Worm (Caenorhabditis elegans) whole organism, L1 larva: ENCODE data around the gene F10A3.12.
A peak's percentile ranks its signal among the peaks of the same experiment; 100 is the strongest.

ENCODE experiments used
- C04F5.9 ChIP-seq: sonication (generic microtip); optimal IDR thresholded peaks from 2 replicates; lab custom pipeline; 2016; ENCODE audit warnings: missing genetic modification characterization, missing compliant biosample characterization
- C16A3.4 ChIP-seq: fragments of 150-350 bp; optimal IDR thresholded peaks from 2 replicates; lab custom pipeline; 2014; ENCODE audit warnings: missing biosample characterization, missing genetic modification characterization
- F16B12.6 ChIP-seq: fragments of 150-350 bp; optimal IDR thresholded peaks from 2 replicates; lab custom pipeline; 2014; ENCODE audit warnings: missing biosample characterization, missing genetic modification characterization
- aha-1 ChIP-seq: fragments of 150-350 bp; optimal IDR thresholded peaks from 2 replicates; lab custom pipeline; 2014; ENCODE audit warnings: missing biosample characterization, missing genetic modification characterization
- alr-1 ChIP-seq: fragments of 200-800 bp; sonication (Bioruptor generic); optimal IDR thresholded peaks from 2 replicates; lab custom pipeline; 2018; ENCODE audit warnings: borderline replicate concordance, mild to moderate bottlenecking, missing genetic modification characterization, missing compliant biosample characterization
- blmp-1 ChIP-seq: fragments of 150-350 bp; optimal IDR thresholded peaks from 2 replicates; lab custom pipeline; 2014; ENCODE audit warnings: missing biosample characterization, missing genetic modification characterization
- dpl-1 ChIP-seq, 3 experiments: fragments of 150-350 bp in 2 of 3; sonication (generic microtip) in 1 of 3; optimal IDR thresholded peaks; 2 replicates each; lab custom pipeline; 2014 to 2017; ENCODE audit warnings: missing biosample characterization in 3 of 3, missing genetic modification characterization in 3 of 3, missing genetic modification reagents in 3 of 3
- dsc-1 ChIP-seq: sonication (generic microtip); optimal IDR thresholded peaks from 2 replicates; lab custom pipeline; 2016; ENCODE audit warnings: mild to moderate bottlenecking, missing genetic modification characterization, missing compliant biosample characterization
- efl-3 ChIP-seq: fragments of 200-800 bp; sonication (Bioruptor generic); optimal IDR thresholded peaks from 2 replicates; lab custom pipeline; 2018; ENCODE audit warnings: mild to moderate bottlenecking, missing genetic modification characterization, missing compliant biosample characterization
- egl-13 ChIP-seq: sonication (generic microtip); optimal IDR thresholded peaks from 2 replicates; lab custom pipeline; 2016; ENCODE audit warnings: missing genotype, missing genetic modification reagents, missing genetic modification characterization, missing compliant biosample characterization
- egl-27 ChIP-seq, 2 experiments: fragments of 150-350 bp in 1 of 2; sonication (generic microtip); optimal IDR thresholded peaks; 3 replicates each; lab custom pipeline; 2017 to 2018; ENCODE audit warnings: missing biosample characterization in 2 of 2, missing genetic modification characterization in 2 of 2, missing genetic modification reagents in 2 of 2
- elt-2 ChIP-seq: sonication (generic microtip); optimal IDR thresholded peaks from 2 replicates; lab custom pipeline; 2016; ENCODE audit warnings: missing genetic modification characterization, mild to moderate bottlenecking, inconsistent platforms, missing compliant biosample characterization, missing genetic modification reagents
- fkh-4 ChIP-seq: sonication (generic microtip); optimal IDR thresholded peaks from 2 replicates; lab custom pipeline; 2016; ENCODE audit warnings: missing compliant biosample characterization, missing genetic modification characterization, borderline replicate concordance
- fkh-8 ChIP-seq: sonication (generic microtip); optimal IDR thresholded peaks from 2 replicates; lab custom pipeline; 2016; ENCODE audit warnings: mild to moderate bottlenecking, missing genetic modification characterization, missing compliant biosample characterization
- grh-1 ChIP-seq: fragments of 200-800 bp; sonication (Bioruptor generic); IDR thresholded peaks from 2 replicates; pipeline ENCODE4 v1.3.6; 2022; ENCODE audit warnings: missing genetic modification reagents, missing genetic modification characterization, missing compliant biosample characterization
- hlh-17 ChIP-seq: fragments of 200-800 bp; sonication (Bioruptor generic); optimal IDR thresholded peaks from 2 replicates; lab custom pipeline; 2018; ENCODE audit warnings: missing genetic modification characterization, mild to moderate bottlenecking, missing compliant biosample characterization, moderate library complexity, borderline replicate concordance
- hlh-4 ChIP-seq: sonication (generic microtip); optimal IDR thresholded peaks from 2 replicates; lab custom pipeline; 2016; ENCODE audit warnings: mild to moderate bottlenecking, missing genetic modification characterization, missing compliant biosample characterization
- mdl-1 ChIP-seq, 2 experiments: fragments of 150-350 bp; optimal IDR thresholded peaks; 2 replicates each; lab custom pipeline; 2014 to 2017; ENCODE audit warnings: missing biosample characterization in 2 of 2, missing genetic modification characterization in 2 of 2, inconsistent platforms in 1 of 2
- mep-1 ChIP-seq: fragments of 150-350 bp; optimal IDR thresholded peaks from 2 replicates; lab custom pipeline; 2014; ENCODE audit warnings: missing biosample characterization, missing genetic modification characterization
- nhr-19 ChIP-seq: fragments of 200-800 bp; sonication (Bioruptor generic); conservative IDR thresholded peaks from 2 replicates; pipeline ENCODE4 v1.3.6; 2022; ENCODE audit warnings: missing genetic modification characterization, missing compliant biosample characterization
- nhr-20 ChIP-seq: sonication (generic microtip); optimal IDR thresholded peaks from 2 replicates; lab custom pipeline; 2016; ENCODE audit warnings: mild to moderate bottlenecking, missing genetic modification characterization, missing compliant biosample characterization
- nhr-71 ChIP-seq: sonication (generic microtip); optimal IDR thresholded peaks from 2 replicates; lab custom pipeline; 2016; ENCODE audit warnings: mild to moderate bottlenecking, missing genetic modification characterization, moderate library complexity, missing compliant biosample characterization
- nhr-77 ChIP-seq: fragments of 150-350 bp; optimal IDR thresholded peaks from 2 replicates; lab custom pipeline; 2014; ENCODE audit warnings: missing biosample characterization, missing genetic modification characterization
- nhr-85 ChIP-seq: sonication (generic microtip); peaks from one replicate; lab custom pipeline; 2016; ENCODE audit warnings: missing genetic modification characterization, inconsistent platforms, missing compliant biosample characterization
- pqm-1 ChIP-seq: sonication (generic microtip); optimal IDR thresholded peaks from 3 replicates; lab custom pipeline; 2017; ENCODE audit warnings: missing biosample characterization, missing genetic modification characterization
- rnt-1 ChIP-seq: sonication (generic microtip); optimal IDR thresholded peaks from 2 replicates; lab custom pipeline; 2016; ENCODE audit warnings: mild to moderate bottlenecking, missing genetic modification characterization, moderate library complexity, missing compliant biosample characterization
- snu-23 ChIP-seq: sonication (generic microtip); optimal IDR thresholded peaks from 2 replicates; lab custom pipeline; 2016; ENCODE audit warnings: missing genetic modification characterization, missing compliant biosample characterization
- unc-86 ChIP-seq: sonication (generic microtip); optimal IDR thresholded peaks from 2 replicates; lab custom pipeline; 2016; ENCODE audit warnings: missing genetic modification characterization, missing compliant biosample characterization
- xbp-1 ChIP-seq: sonication (generic microtip); optimal IDR thresholded peaks from 2 replicates; lab custom pipeline; 2016; ENCODE audit warnings: missing genetic modification characterization, missing compliant biosample characterization
- zag-1 ChIP-seq: fragments of 150-350 bp; optimal IDR thresholded peaks from 2 replicates; lab custom pipeline; 2014; ENCODE audit warnings: missing biosample characterization, missing genetic modification characterization
- zip-4 ChIP-seq: fragments of 200-800 bp; sonication (Bioruptor generic); optimal IDR thresholded peaks from 2 replicates; lab custom pipeline; 2018; ENCODE audit warnings: mild to moderate bottlenecking, missing genetic modification characterization, moderate library complexity, missing compliant biosample characterization

Gene F10A3.12

ce11 chrV:16165936-16166335 is 2.1 kb downstream of the F10A3.12 start, which contains the start of gene str-108:
Gene str-108, plus strand, starts transcription at chrV:16166236.
- TF ChIP-seq dpl-1 (GFP tag; optimal IDR thresholded peaks at IDR 0.05; lab: Kevin White, UChicago) (no peak), mdl-1 (tag; optimal IDR thresholded peaks at IDR 0.05; lab: Kevin White, UChicago) (no peak), egl-27 (tag; optimal IDR thresholded peaks at IDR 0.05; lab: Kevin White, UChicago) (no peak), fkh-4 (tag; lab: Kevin White, UChicago) (no peak), efl-3 (GFP tag; lab: Kevin White, UChicago) (no peak), fkh-8 (no peak), rnt-1 (tag; lab: Kevin White, UChicago) (no peak), C04F5.9 (tag; lab: Kevin White, UChicago) (no peak), blmp-1 (tag; lab: Kevin White, UChicago) (no peak), C16A3.4 (no peak), nhr-19 (GFP tag; lab: Robert Waterston, UW) (no peak), hlh-17 (GFP tag; lab: Kevin White, UChicago) (no peak), zag-1 (tag; lab: Kevin White, UChicago) (no peak), dsc-1 (tag; lab: Kevin White, UChicago) (no peak)

DNA sequence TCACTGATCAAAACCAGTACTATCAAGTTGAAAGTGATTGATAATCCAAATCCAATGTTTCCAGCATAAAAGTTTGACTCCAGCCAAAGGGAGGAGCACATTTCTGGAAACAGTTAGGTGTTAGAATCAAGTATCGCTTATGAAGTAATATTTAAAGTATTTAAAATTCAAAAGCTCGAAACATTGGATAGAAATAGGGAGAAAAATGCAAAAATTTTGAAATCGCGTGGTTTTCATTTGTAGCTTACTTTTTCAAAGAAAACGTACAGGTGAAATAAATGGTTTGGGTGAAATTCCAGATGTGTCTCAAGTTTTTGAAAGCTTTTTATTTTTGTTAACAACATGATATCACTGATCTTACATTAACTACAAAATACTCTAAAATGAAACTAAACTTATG is 5.2 kb downstream of the F10A3.12 start, which contains the start of gene str-111:
str-111 (minus strand) TSS at position 101 of the 400 bp plus-strand sequence.
- TF ChIP-seq grh-1 (GFP tag; lab: Robert Waterston, UW) (no peak), hlh-4 (tag; lab: Kevin White, UChicago) (peak; percentile 65), C04F5.9 (tag; lab: Kevin White, UChicago) (no peak), C16A3.4 (no peak), egl-13 (tag; lab: Kevin White, UChicago) (no peak)

DNA sequence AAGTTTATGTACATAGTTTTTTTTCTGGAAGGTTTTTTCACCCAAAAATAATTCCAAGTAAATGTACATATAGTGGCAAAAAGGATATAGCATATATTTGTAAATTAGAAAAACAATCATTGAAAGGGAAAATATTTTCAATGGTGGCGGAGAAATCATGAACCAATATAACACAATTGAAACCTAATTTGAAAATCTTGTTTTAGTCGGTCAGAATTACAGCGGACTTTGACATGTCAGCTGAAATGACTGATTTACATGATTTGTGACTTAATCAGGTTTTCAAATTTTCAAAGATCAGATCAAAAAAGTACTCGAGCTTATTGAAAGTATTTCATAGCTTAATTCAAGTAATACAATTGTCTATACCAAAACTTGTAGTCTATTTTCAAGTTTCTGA is 7.9 kb downstream of the F10A3.12 start, which contains the start of gene K05D4.9:
K05D4.9 (minus strand) TSS at position 101 of the 400 bp plus-strand sequence.
- TF ChIP-seq fkh-8 (peak; percentile 18), F16B12.6 (tag; lab: Kevin White, UChicago) (no peak)
- TF ChIP-seq, all 84 proteins: peak for 1

ce11 chrV:16174109-16174508 is 10.3 kb downstream of the F10A3.12 start:
- TF ChIP-seq mep-1 (no peak), nhr-85 (peak; percentile 14), xbp-1 (tag; lab: Kevin White, UChicago) (no peak), pqm-1 (peak; percentile 16), nhr-20 (tag; lab: Kevin White, UChicago) (no peak), alr-1 (tag; lab: Kevin White, UChicago) (no peak), elt-2 (tag; lab: Kevin White, UChicago) (peak; percentile 57)

DNA sequence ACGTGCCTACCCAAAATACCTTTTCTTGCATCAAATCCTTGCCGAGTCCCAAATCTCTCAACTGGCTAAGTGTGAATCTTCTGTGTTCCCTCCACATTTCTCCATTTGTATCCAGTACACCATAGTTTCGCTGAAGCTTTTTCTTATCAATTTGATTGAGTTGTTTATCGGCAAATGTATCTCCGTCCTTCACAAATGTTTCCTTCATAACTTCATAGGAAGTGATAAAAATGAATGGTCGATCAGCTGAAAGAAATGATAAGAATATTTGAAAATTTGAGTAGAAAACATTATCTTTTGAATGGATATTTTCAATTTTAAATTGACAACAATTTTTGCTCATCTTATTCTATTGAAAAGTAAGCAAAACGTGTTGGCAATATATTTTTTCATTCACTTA is 11.4 kb downstream of the F10A3.12 start:
- no peak for TF ChIP-seq unc-86 (tag; lab: Kevin White, UChicago)
- TF ChIP-seq mdl-1 (tag; optimal IDR thresholded peaks at IDR 0.05; lab: Kevin White, UChicago) = no peak
- TF ChIP-seq rnt-1 (tag; lab: Kevin White, UChicago) = no peak
- no peak for TF ChIP-seq nhr-20 (tag; lab: Kevin White, UChicago)
- TF ChIP-seq snu-23 (GFP tag; lab: Kevin White, UChicago) = no peak
- no peak for TF ChIP-seq nhr-77 (tag; lab: Kevin White, UChicago)
- TF ChIP-seq aha-1 (tag; lab: Kevin White, UChicago) = no peak
- peak; percentile 74 for TF ChIP-seq pqm-1
- no peak for TF ChIP-seq zip-4 (GFP tag; lab: Kevin White, UChicago)
- no peak for TF ChIP-seq blmp-1 (tag; lab: Kevin White, UChicago)
- no peak for TF ChIP-seq nhr-71
- TF ChIP-seq xbp-1 (tag; lab: Kevin White, UChicago) = no peak
- no peak for TF ChIP-seq mep-1
- peak; percentile 79 for TF ChIP-seq elt-2 (tag; lab: Kevin White, UChicago)
